Worm (Caenorhabditis elegans) whole organism, young adult: ENCODE data around the gene F45E1.1.

ENCODE experiments used
- lsl-1 ChIP-seq: fragments of 200-800 bp; sonication (Bioruptor generic); optimal IDR thresholded peaks from 2 replicates; lab custom pipeline; 2018; ENCODE audit warnings: mild to moderate bottlenecking, missing genetic modification characterization, moderate library complexity, missing compliant biosample characterization
- nhr-90 ChIP-seq: sonication (generic microtip); optimal IDR thresholded peaks from 2 replicates; lab custom pipeline; 2016; ENCODE audit warnings: missing genotype, mild to moderate bottlenecking, missing genetic modification characterization, missing compliant biosample characterization
- snpc-4 ChIP-seq, 5 experiments: fragments of 150-350 bp in 1 of 5; sonication (generic microtip) in 4 of 5; optimal IDR thresholded peaks; 2 replicates each; lab custom pipeline; 2014 to 2018; ENCODE audit warnings: missing genetic modification characterization in 5 of 5, missing biosample characterization in 3 of 5, antibody characterized with exemption in 2 of 5, mild to moderate bottlenecking in 2 of 5, missing compliant biosample characterization in 2 of 5, missing genotype in 2 of 5, moderate library complexity in 2 of 5, missing genetic modification reagents in 1 of 5
- tbx-9 ChIP-seq: sonication (generic microtip); optimal IDR thresholded peaks from 2 replicates; lab custom pipeline; 2016; ENCODE audit warnings: borderline replicate concordance, missing genetic modification characterization, inconsistent platforms, missing compliant biosample characterization

- TF ChIP-seq lsl-1 (GFP tag; lab: Kevin White, UChicago) (no peak), nhr-90 (tag; lab: Kevin White, UChicago) (no peak), tbx-9 (no peak), snpc-4 (GFP tag; optimal IDR thresholded peaks at IDR 0.05; lab: Kevin White, UChicago) (no peak), snpc-4 (tag; optimal IDR thresholded peaks at IDR 0.05; lab: Kevin White, UChicago) (no peak)
Observed at ce11 chrX:8015889-8016288, 12.4 kb downstream of the F45E1.1 start.
